Fruit fly (Drosophila melanogaster) Kc167 (cell line): ENCODE measurements around the gene Wnt5.

ENCODE experiments used
- Myc ChIP-seq: fragments of >200 bp; optimal IDR thresholded peaks from 2 replicates; lab custom pipeline; 2017; ENCODE audit warnings: missing external identifiers
- Sin3A ChIP-seq: fragments of >200 bp; optimal IDR thresholded peaks from 2 replicates; lab custom pipeline; 2018; ENCODE audit warnings: missing external identifiers
- h ChIP-seq: fragments of >200 bp; optimal IDR thresholded peaks from 3 replicates; lab custom pipeline; 2018; ENCODE audit warnings: missing external identifiers
- insv ChIP-seq: fragments of >200 bp; optimal IDR thresholded peaks from 3 replicates; lab custom pipeline; 2018; ENCODE audit warnings: missing external identifiers
- psq ChIP-seq: fragments of >200 bp; optimal IDR thresholded peaks from 2 replicates; lab custom pipeline; 2017; ENCODE audit warnings: missing external identifiers
- ttk ChIP-seq: sonication (Bioruptor generic); optimal IDR thresholded peaks from 2 replicates; lab custom pipeline; 2017; ENCODE audit warnings: missing external identifiers

Wnt5 gene

dm6 chrX:18534393-18534792, 29.2 kb upstream of the Wnt5 start:
- TF ChIP-seq h (lab: Kevin White, UChicago) = no peak
- TF ChIP-seq Myc = no peak
- TF ChIP-seq insv (lab: Kevin White, UChicago) = no peak
- TF ChIP-seq ttk (lab: Kevin White, UChicago) = no peak
- TF ChIP-seq Sin3A = no peak
- TF ChIP-seq psq = no peak

dm6 chrX:18533308-18533707, 28.1 kb upstream of the Wnt5 start:
- TF ChIP-seq ttk (lab: Kevin White, UChicago) (no peak), psq (no peak), insv (lab: Kevin White, UChicago) (no peak), Sin3A (no peak), h (lab: Kevin White, UChicago) (no peak), Myc (no peak)

dm6 chrX:18528166-18528733, 23.0 kb upstream of the Wnt5 start, which contains the start of the genes CG15042 and CG15047:
Gene CG15042 (minus strand): TSS chrX:18528266.
Gene CG15047 (plus strand): TSS chrX:18528683.
- TF ChIP-seq psq (no peak), Sin3A (no peak), Myc (no peak), ttk (lab: Kevin White, UChicago) (no peak), insv (lab: Kevin White, UChicago) (no peak)

dm6 chrX:18524594-18525266, 19.5 kb upstream of the Wnt5 start:
- TF ChIP-seq h (lab: Kevin White, UChicago) = no peak
- no peak for TF ChIP-seq Myc
- TF ChIP-seq insv (lab: Kevin White, UChicago) = no peak
- no peak for TF ChIP-seq Sin3A
- TF ChIP-seq psq = no peak
- no peak for TF ChIP-seq ttk (lab: Kevin White, UChicago)

dm6 chrX:18523146-18523812, 18.1 kb upstream of the Wnt5 start:
- no peak for TF ChIP-seq h (lab: Kevin White, UChicago)
- TF ChIP-seq Myc = no peak
- TF ChIP-seq ttk (lab: Kevin White, UChicago) = no peak
- no peak for TF ChIP-seq insv (lab: Kevin White, UChicago)
- TF ChIP-seq Sin3A = no peak
- TF ChIP-seq psq = no peak

dm6 chrX:18522395-18523104, 17.3 kb upstream of the Wnt5 start, which contains the start of gene CG6481:
Gene CG6481 (minus strand): TSS chrX:18522445.
- no peak for TF ChIP-seq psq

- TF ChIP-seq Sin3A (no peak), insv (lab: Kevin White, UChicago) (no peak), h (lab: Kevin White, UChicago) (no peak), Myc (no peak), ttk (lab: Kevin White, UChicago) (no peak), psq (no peak)
Measured at dm6 chrX:18520360-18520759, 15.2 kb upstream of the Wnt5 start.

- TF ChIP-seq ttk (lab: Kevin White, UChicago) = no peak
- TF ChIP-seq h (lab: Kevin White, UChicago) = no peak
- no peak for TF ChIP-seq insv (lab: Kevin White, UChicago)
- TF ChIP-seq Myc = no peak
- no peak for TF ChIP-seq Sin3A
- TF ChIP-seq psq = no peak
Measured at dm6 chrX:18517415-18517814, 12.2 kb upstream of the Wnt5 start.

- TF ChIP-seq ttk (lab: Kevin White, UChicago) = no peak
- no peak for TF ChIP-seq psq
- no peak for TF ChIP-seq h (lab: Kevin White, UChicago)
- no peak for TF ChIP-seq Myc
- no peak for TF ChIP-seq insv (lab: Kevin White, UChicago)
- no peak for TF ChIP-seq Sin3A
Measured at dm6 chrX:18515988-18516541, 10.9 kb upstream of the Wnt5 start.

dm6 chrX:18515205-18515921, 10.2 kb upstream of the Wnt5 start, which contains the start of the genes Bx and HisRS:
Gene Bx (plus strand): TSS chrX:18515428.
Gene HisRS (plus strand): TSS chrX:18515428.
- TF ChIP-seq ttk (lab: Kevin White, UChicago) (no peak), h (lab: Kevin White, UChicago) (no peak), Myc (no peak), Sin3A (no peak), insv (lab: Kevin White, UChicago) (no peak), psq (no peak)

dm6 chrX:18514767-18515166, 9.6 kb upstream of the Wnt5 start, which contains the start of gene CG6470:
Gene CG6470 (minus strand): TSS chrX:18514867.
- no peak for TF ChIP-seq h (lab: Kevin White, UChicago)
- no peak for TF ChIP-seq ttk (lab: Kevin White, UChicago)
- no peak for TF ChIP-seq psq
